Fruit fly (Drosophila melanogaster): ENCODE results near the gene CG31446.
A peak's percentile ranks its signal among the peaks of the same experiment; 100 is the strongest.

The CG31446 gene

DNA sequence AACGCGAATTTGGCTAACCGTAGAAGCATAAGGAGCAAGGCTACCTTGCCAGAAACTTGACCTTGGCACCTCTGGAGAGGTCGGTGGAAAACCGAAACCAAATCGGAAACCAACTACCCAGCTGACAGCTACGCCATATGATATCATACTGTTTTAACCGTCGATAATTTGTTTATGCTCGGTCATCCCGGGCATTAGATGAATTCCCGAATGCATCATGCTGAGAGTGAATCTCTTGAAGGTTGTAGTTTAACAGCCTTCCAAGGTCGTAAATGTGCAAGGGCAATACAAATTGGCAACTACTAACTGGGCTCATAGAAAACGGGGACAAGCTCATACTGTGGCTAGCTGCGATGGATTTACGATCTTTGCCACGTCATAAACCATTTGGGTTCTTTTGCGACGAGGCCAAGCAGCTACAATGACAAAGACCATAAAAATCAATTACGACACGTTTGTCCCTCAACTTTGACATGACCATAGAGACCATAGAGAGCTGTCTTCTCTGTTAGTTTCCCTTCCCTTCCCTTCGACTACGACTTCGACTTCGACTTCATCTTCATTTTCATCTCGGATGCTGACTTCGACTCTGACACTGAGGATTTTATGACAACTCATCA, 39.0 kb upstream of the CG31446 start:
- no peak for TF ChIP-seq prd (optimal IDR thresholded peaks at IDR 0.05)
- peak; percentile 54; the same call in 1 of the 3 replicates for TF ChIP-seq prd (GFP tag; IDR thresholded peaks at IDR 0.05)
- peak; percentile 99 for TF ChIP-seq cad (GFP tag; optimal IDR thresholded peaks at IDR 0.05)
- peak in 1 of 2 experiments; percentile 82 for TF ChIP-seq tll (GFP tag; optimal IDR thresholded peaks at IDR 0.05)
- no peak for TF ChIP-seq CG2678 (tag; optimal IDR thresholded peaks at IDR 0.05)
- no peak for TF ChIP-seq pum (GFP tag; optimal IDR thresholded peaks at IDR 0.05)
- TF ChIP-seq ase (GFP tag; IDR thresholded peaks at IDR 0.05) = no peak
- no peak for TF ChIP-seq Sin3A (optimal IDR thresholded peaks at IDR 0.05)
- no peak for TF ChIP-seq dysf (GFP tag; IDR thresholded peaks at IDR 0.05)
- TF ChIP-seq CG10431 (GFP tag; optimal IDR thresholded peaks at IDR 0.05) = no peak
- no peak for TF ChIP-seq CG7556 (GFP tag; optimal IDR thresholded peaks at IDR 0.05)
- no peak for TF ChIP-seq hbn (GFP tag; IDR thresholded peaks at IDR 0.05; ENCODE audit: partially characterized antibody)
- TF ChIP-seq twi (tag; optimal IDR thresholded peaks at IDR 0.05) = peak; percentile 58
- peak; percentile 5 for TF ChIP-seq CG15479 (GFP tag; optimal IDR thresholded peaks at IDR 0.05)
- no peak for TF ChIP-seq Meics (GFP tag; optimal IDR thresholded peaks at IDR 0.05)
- TF ChIP-seq CG3726 (GFP tag; IDR thresholded peaks at IDR 0.05) = no peak
- no peak for TF ChIP-seq Max (GFP tag; optimal IDR thresholded peaks at IDR 0.05)
- no peak for TF ChIP-seq CG17912 (GFP tag; optimal IDR thresholded peaks at IDR 0.05)
- TF ChIP-seq row (GFP tag; IDR thresholded peaks at IDR 0.05) = no peak
- TF ChIP-seq CG7271 (tag; optimal IDR thresholded peaks at IDR 0.05) = peak; percentile 73
- TF ChIP-seq aop (GFP tag; IDR thresholded peaks at IDR 0.05) = no peak
- TF ChIP-seq mld (GFP tag; IDR thresholded peaks at IDR 0.05; ENCODE audit: partially characterized antibody) = no peak
- no peak for TF ChIP-seq CG16813 (GFP tag; IDR thresholded peaks at IDR 0.05; ENCODE audit: partially characterized antibody)
- TF ChIP-seq mirr (GFP tag; optimal IDR thresholded peaks at IDR 0.05) = no peak
- no peak for TF ChIP-seq lola (GFP tag; optimal IDR thresholded peaks at IDR 0.05)
- TF ChIP-seq Neu2 (GFP tag; optimal IDR thresholded peaks at IDR 0.05; ENCODE audit: borderline replicate concordance) = no peak
- no peak for TF ChIP-seq CG11456 (GFP tag; IDR thresholded peaks at IDR 0.05)
- TF ChIP-seq gro (GFP tag; optimal IDR thresholded peaks at IDR 0.05) = no peak
- no peak for TF ChIP-seq CG1792 (GFP tag; optimal IDR thresholded peaks at IDR 0.05)
- TF ChIP-seq bsh (GFP tag; optimal IDR thresholded peaks at IDR 0.05) = no peak
- no peak for TF ChIP-seq E2f2 (GFP tag; IDR thresholded peaks at IDR 0.05)
- no peak for TF ChIP-seq gsb (GFP tag; IDR thresholded peaks at IDR 0.05)
- no peak for TF ChIP-seq CG6689 (GFP tag; IDR thresholded peaks at IDR 0.05)
- TF ChIP-seq Drgx (GFP tag; IDR thresholded peaks at IDR 0.05) = no peak
- TF ChIP-seq nau (GFP tag; optimal IDR thresholded peaks at IDR 0.05) = no peak
- no peak for TF ChIP-seq lab (GFP tag; optimal IDR thresholded peaks at IDR 0.05)
- no peak for TF ChIP-seq dimm (GFP tag; IDR thresholded peaks at IDR 0.05)
- no peak for TF ChIP-seq scrt (GFP tag; optimal IDR thresholded peaks at IDR 0.05)
- no peak for TF ChIP-seq CG10321 (GFP tag; IDR thresholded peaks at IDR 0.05)
- TF ChIP-seq CG10366 (GFP tag; IDR thresholded peaks at IDR 0.05) = no peak
- peak; percentile 94 for TF ChIP-seq zen (tag; optimal IDR thresholded peaks at IDR 0.05)
- TF ChIP-seq cas (GFP tag; IDR thresholded peaks at IDR 0.05) = no peak
- TF ChIP-seq disco-r (GFP tag; optimal IDR thresholded peaks at IDR 0.05) = no peak
- no peak for TF ChIP-seq CG6175 (GFP tag; IDR thresholded peaks at IDR 0.05)
- no peak for TF ChIP-seq CkIIα-i1 (GFP tag; IDR thresholded peaks at IDR 0.05)
- TF ChIP-seq CG10267 (tag; optimal IDR thresholded peaks at IDR 0.05) = no peak
- peak; percentile 96 for TF ChIP-seq D (optimal IDR thresholded peaks at IDR 0.05)
- TF ChIP-seq D (GFP tag; optimal IDR thresholded peaks at IDR 0.05) = no peak

All from whole organism, embryonic.